Fruit fly (Drosophila melanogaster): ENCODE results near the gene Myc.

Gene Myc

DNA sequence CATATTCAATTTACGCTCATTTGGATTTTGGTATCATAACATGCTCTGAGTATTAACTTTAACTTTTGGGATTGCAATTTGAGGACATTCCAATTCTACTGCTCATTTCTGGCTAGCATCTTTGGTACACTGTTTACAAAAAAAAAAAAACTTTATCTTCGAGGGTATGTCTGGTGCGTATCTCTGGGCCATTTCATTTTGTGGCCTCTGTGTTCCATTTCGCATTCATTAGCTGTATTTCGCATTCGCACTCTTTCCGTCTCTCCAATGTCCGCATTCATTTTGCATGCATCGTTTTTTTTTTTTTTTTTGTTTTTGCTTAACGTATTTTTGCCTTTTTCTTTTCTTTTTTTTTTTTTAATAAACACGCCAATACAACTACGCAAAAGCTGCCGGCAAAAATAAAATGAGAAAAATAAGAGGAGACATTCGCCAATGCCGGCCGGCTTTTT lies 60.7 kb downstream of the Myc start (continued):
- TF ChIP-seq CG13287 (GFP tag; IDR thresholded peaks at IDR 0.05; ENCODE audit: partially characterized antibody) (no peak), corto (GFP tag; optimal IDR thresholded peaks at IDR 0.05) (peak; percentile 79), CG3847 (GFP tag; IDR thresholded peaks at IDR 0.05) (peak; percentile 39; the same call in 1 of the 2 replicates), CG10274 (GFP tag; optimal IDR thresholded peaks at IDR 0.05) (no peak), Drgx (GFP tag; IDR thresholded peaks at IDR 0.05) (peak; percentile 87), Blimp-1 (GFP tag; optimal IDR thresholded peaks at IDR 0.05) (peak; percentile 6), tap (tag; optimal IDR thresholded peaks at IDR 0.05) (no peak), CG12744 (GFP tag; optimal IDR thresholded peaks at IDR 0.05) (no peak), Pdp1 (GFP tag; optimal IDR thresholded peaks at IDR 0.05) (no peak), CG7271 (tag; optimal IDR thresholded peaks at IDR 0.05) (no peak), CG11504 (tag; optimal IDR thresholded peaks at IDR 0.05) (peak; percentile 54), Ada2b (GFP tag; IDR thresholded peaks at IDR 0.05) (peak; percentile 48), Med (GFP tag) (peak; percentile 76), bsh (GFP tag; optimal IDR thresholded peaks at IDR 0.05) (peak in 1 of 2 experiments; percentile 73), phol (tag; optimal IDR thresholded peaks at IDR 0.05) (peak; percentile 40), Optix (GFP tag; IDR thresholded peaks at IDR 0.05) (peak; percentile 28; the same call in 1 of the 3 replicates), CG33213 (GFP tag; optimal IDR thresholded peaks at IDR 0.05) (no peak), sug (tag; optimal IDR thresholded peaks at IDR 0.05) (no peak), trem (tag; optimal IDR thresholded peaks at IDR 0.05) (no peak), CG10147 (GFP tag; optimal IDR thresholded peaks at IDR 0.05) (no peak), lab (GFP tag; optimal IDR thresholded peaks at IDR 0.05) (peak; percentile 18)

DNA sequence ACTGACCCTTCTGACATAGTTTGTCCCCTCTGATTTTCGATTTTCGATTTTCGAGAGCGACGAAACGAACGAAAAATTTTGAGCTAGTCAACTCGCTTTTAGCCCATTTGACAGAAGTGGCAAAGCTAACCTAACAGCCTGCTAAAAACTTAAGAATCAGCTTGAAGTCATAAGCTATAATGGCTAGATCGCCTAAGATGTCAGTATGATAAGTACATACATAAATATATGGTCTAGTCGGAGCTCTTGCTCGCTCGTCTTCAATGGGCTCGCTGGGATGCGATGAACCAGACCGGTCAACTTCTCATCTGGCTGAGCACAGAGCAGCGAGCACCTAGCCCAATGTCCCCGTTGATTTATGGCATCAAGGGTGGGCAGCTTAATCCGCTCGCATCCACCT lies 62.7 kb downstream of the Myc start, which contains the start of gene CG14269:
Gene CG14269 (minus strand): TSS at position 101 of the 400 bp plus-strand sequence.
- no peak for TF ChIP-seq CG1832 (GFP tag; optimal IDR thresholded peaks at IDR 0.05)
- TF ChIP-seq CG31365 (tag; optimal IDR thresholded peaks at IDR 0.05), result no peak
- TF ChIP-seq kay (GFP tag; optimal IDR thresholded peaks at IDR 0.05), result no peak
- no peak for TF ChIP-seq Opbp (GFP tag; IDR thresholded peaks at IDR 0.05; ENCODE audit: partially characterized antibody)
- TF ChIP-seq D19B (GFP tag; optimal IDR thresholded peaks at IDR 0.05), result no peak
- no peak for TF ChIP-seq seq (GFP tag; IDR thresholded peaks at IDR 0.05)
- TF ChIP-seq Fer1 (GFP tag; optimal IDR thresholded peaks at IDR 0.05), result no peak
- TF ChIP-seq CG8359 (GFP tag; optimal IDR thresholded peaks at IDR 0.05; ENCODE audit: borderline replicate concordance), result no peak
- TF ChIP-seq sens (GFP tag), result no peak
- TF ChIP-seq CG7987 (GFP tag; optimal IDR thresholded peaks at IDR 0.05), result no peak
- no peak for TF ChIP-seq CG4854 (GFP tag; optimal IDR thresholded peaks at IDR 0.05)
- no peak for TF ChIP-seq peb (GFP tag; IDR thresholded peaks at IDR 0.05)
- no peak for TF ChIP-seq org-1 (GFP tag; optimal IDR thresholded peaks at IDR 0.05)
- no peak for TF ChIP-seq dati (GFP tag; IDR thresholded peaks at IDR 0.05)
- no peak for TF ChIP-seq pfk (GFP tag; optimal IDR thresholded peaks at IDR 0.05)
- TF ChIP-seq Hey (tag; optimal IDR thresholded peaks at IDR 0.05), result no peak

DNA sequence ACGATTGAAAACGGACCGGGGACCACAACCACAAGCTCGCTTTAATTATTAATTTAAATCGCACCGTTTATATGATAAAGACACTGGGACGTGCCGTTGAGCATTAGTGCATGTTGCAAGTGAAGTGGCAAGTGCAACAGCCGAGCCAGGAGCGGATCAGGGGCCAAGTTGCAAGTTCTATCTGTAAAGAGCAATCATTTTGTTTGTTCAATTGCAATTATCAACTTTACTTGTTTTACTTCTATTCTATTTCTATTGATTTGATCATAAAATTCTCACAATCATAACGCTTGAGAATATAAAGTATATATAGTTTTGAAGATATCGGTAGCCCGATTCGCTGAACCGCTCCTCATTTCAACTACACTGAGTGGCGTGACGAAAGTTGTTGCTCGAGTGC lies 63.2 kb downstream of the Myc start:
- no peak for TF ChIP-seq wor (GFP tag; IDR thresholded peaks at IDR 0.05)
- peak; percentile 17 for TF ChIP-seq Med (GFP tag)
- TF ChIP-seq Hey (tag; optimal IDR thresholded peaks at IDR 0.05), result no peak
- TF ChIP-seq Drgx (GFP tag; IDR thresholded peaks at IDR 0.05), result peak; percentile 64
- peak; percentile 73 for TF ChIP-seq Ets65A (GFP tag)
- TF ChIP-seq pho (GFP tag; optimal IDR thresholded peaks at IDR 0.05), result no peak
- no peak for TF ChIP-seq CG2129 (GFP tag; IDR thresholded peaks at IDR 0.05; ENCODE audit: partially characterized antibody)
- no peak for TF ChIP-seq D (optimal IDR thresholded peaks at IDR 0.05)
- TF ChIP-seq D (GFP tag; optimal IDR thresholded peaks at IDR 0.05), result no peak
- no peak for TF ChIP-seq CG17361 (GFP tag; IDR thresholded peaks at IDR 0.05)
- TF ChIP-seq CG18619 (GFP tag; optimal IDR thresholded peaks at IDR 0.05), result no peak
- no peak for TF ChIP-seq stc (GFP tag; IDR thresholded peaks at IDR 0.05)
- TF ChIP-seq CG8388 (GFP tag; optimal IDR thresholded peaks at IDR 0.05), result no peak
- no peak for TF ChIP-seq grn (GFP tag; optimal IDR thresholded peaks at IDR 0.05)
- TF ChIP-seq zen2 (GFP tag; IDR thresholded peaks at IDR 0.05; ENCODE audit: partially characterized antibody), result no peak
- no peak for TF ChIP-seq stwl (tag; optimal IDR thresholded peaks at IDR 0.05)
